Fruit fly (Drosophila melanogaster) whole organism, prepupa: ENCODE data around the gene Iyd.
A peak's percentile ranks its signal among the peaks of the same experiment; 100 is the strongest.

ENCODE experiments used
- Blimp-1 ChIP-seq: fragments of 200-800 bp; sonication (Bioruptor generic); optimal IDR thresholded peaks from 3 replicates; lab custom pipeline; 2017; ENCODE audit warnings: missing biosample characterization, missing genetic modification characterization, mild to moderate bottlenecking, moderate library complexity, missing genetic modification reagents
- CG11294 ChIP-seq: fragments of 200-800 bp; sonication (Bioruptor generic); IDR thresholded peaks from 2 replicates; pipeline ENCODE4 v1.3.6; 2022; ENCODE audit warnings: missing biosample characterization, missing genetic modification characterization
- CG11762 ChIP-seq: fragments of 200-800 bp; sonication (Bioruptor generic); optimal IDR thresholded peaks from 3 replicates; lab custom pipeline; 2016; ENCODE audit warnings: missing biosample characterization, missing genetic modification characterization; ENCODE audit not compliant: insufficient read depth
- CG11902 ChIP-seq: fragments of 200-800 bp; sonication (Bioruptor generic); optimal IDR thresholded peaks from 3 replicates; lab custom pipeline; 2016; ENCODE audit warnings: missing biosample characterization, missing genetic modification characterization
- CG15336 ChIP-seq: fragments of 200-800 bp; sonication (Bioruptor generic); IDR thresholded peaks from 2 replicates; pipeline ENCODE4 v1.3.6; 2022; ENCODE audit warnings: missing biosample characterization, missing genetic modification characterization
- CG1621 ChIP-seq: fragments of 200-800 bp; sonication (Bioruptor generic); optimal IDR thresholded peaks from 3 replicates; lab custom pipeline; 2018; ENCODE audit warnings: missing biosample characterization, mild to moderate bottlenecking, missing genetic modification characterization
- CG32006 ChIP-seq: fragments of 200-800 bp; sonication (Bioruptor generic); optimal IDR thresholded peaks from 3 replicates; lab custom pipeline; 2017; ENCODE audit warnings: missing biosample characterization, mild to moderate bottlenecking, missing genetic modification characterization
- CG34406 ChIP-seq: fragments of 200-800 bp; sonication (Bioruptor generic); optimal IDR thresholded peaks from 3 replicates; lab custom pipeline; 2016; ENCODE audit warnings: missing biosample characterization, missing genetic modification characterization
- CG4318 ChIP-seq: fragments of 200-800 bp; sonication (Bioruptor generic); optimal IDR thresholded peaks from 3 replicates; lab custom pipeline; 2017; ENCODE audit warnings: missing biosample characterization, mild to moderate bottlenecking, missing genetic modification characterization
- CG6792 ChIP-seq: fragments of 200-800 bp; sonication (Bioruptor generic); optimal IDR thresholded peaks from 3 replicates; lab custom pipeline; 2016; ENCODE audit warnings: missing biosample characterization, missing genetic modification characterization
- CG6808 ChIP-seq: fragments of 200-800 bp; sonication (Bioruptor generic); optimal IDR thresholded peaks from 3 replicates; lab custom pipeline; 2017; ENCODE audit warnings: missing biosample characterization, missing genetic modification characterization, mild to moderate bottlenecking, moderate library complexity, missing genetic modification reagents
- CG7368 ChIP-seq: fragments of 200-800 bp; sonication (Bioruptor generic); optimal IDR thresholded peaks from 3 replicates; lab custom pipeline; 2016; ENCODE audit warnings: missing biosample characterization, missing genetic modification characterization
- CG8119 ChIP-seq: fragments of 200-800 bp; sonication (Bioruptor generic); IDR thresholded peaks from 3 replicates; pipeline ENCODE4 v1.3.6; 2022; ENCODE audit warnings: missing biosample characterization, missing genetic modification characterization
- CG9139 ChIP-seq: fragments of 200-800 bp; sonication (Bioruptor generic); optimal IDR thresholded peaks from 3 replicates; lab custom pipeline; 2017; ENCODE audit warnings: missing biosample characterization, mild to moderate bottlenecking, missing genetic modification characterization
- Eip75B ChIP-seq: fragments of 200-800 bp; sonication (Bioruptor generic); optimal IDR thresholded peaks from 3 replicates; lab custom pipeline; 2016; ENCODE audit warnings: missing biosample characterization, missing genetic modification characterization
- Eip93F ChIP-seq: fragments of 200-800 bp; sonication (Bioruptor generic); optimal IDR thresholded peaks from 2 replicates; lab custom pipeline; 2016; ENCODE audit warnings: missing biosample characterization, mild to moderate bottlenecking, missing genetic modification characterization
- Ets21C ChIP-seq: fragments of 200-800 bp; sonication (Bioruptor generic); optimal IDR thresholded peaks from 3 replicates; lab custom pipeline; 2016; ENCODE audit warnings: missing biosample characterization, missing genetic modification characterization
- Lpt ChIP-seq: fragments of 200-800 bp; sonication (Bioruptor generic); optimal IDR thresholded peaks from 3 replicates; lab custom pipeline; 2016; ENCODE audit warnings: missing biosample characterization, missing genetic modification characterization
- Sox102F ChIP-seq: fragments of 200-800 bp; sonication (Bioruptor generic); optimal IDR thresholded peaks from 2 replicates; lab custom pipeline; 2016; ENCODE audit warnings: missing biosample characterization, mild to moderate bottlenecking, missing genetic modification characterization
- Sox15 ChIP-seq: fragments of 200-800 bp; sonication (Bioruptor generic); optimal IDR thresholded peaks from 3 replicates; lab custom pipeline; 2016; ENCODE audit warnings: missing biosample characterization, missing genetic modification characterization
- achi ChIP-seq: fragments of 200-800 bp; sonication (Bioruptor generic); optimal IDR thresholded peaks from 3 replicates; lab custom pipeline; 2016; ENCODE audit warnings: missing biosample characterization, missing genetic modification characterization
- acj6 ChIP-seq: fragments of 200-800 bp; sonication (Bioruptor generic); optimal IDR thresholded peaks from 3 replicates; lab custom pipeline; 2016; ENCODE audit warnings: missing biosample characterization, missing genetic modification characterization
- cyc ChIP-seq: fragments of 200-800 bp; sonication (Bioruptor generic); optimal IDR thresholded peaks from 3 replicates; lab custom pipeline; 2016; ENCODE audit warnings: missing biosample characterization, missing genetic modification characterization
- dsx ChIP-seq: fragments of 200-800 bp; optimal IDR thresholded peaks from 3 replicates; lab custom pipeline; 2019; ENCODE audit warnings: missing biosample characterization, mild to moderate bottlenecking, missing genetic modification characterization, moderate library complexity; ENCODE audit not compliant: poor library complexity, severe bottlenecking
- esn ChIP-seq: fragments of 200-800 bp; sonication (Bioruptor generic); optimal IDR thresholded peaks from 2 replicates; lab custom pipeline; 2016; ENCODE audit warnings: missing biosample characterization, mild to moderate bottlenecking, missing genetic modification characterization, moderate library complexity
- fd59A ChIP-seq: fragments of 200-800 bp; sonication (Bioruptor generic); optimal IDR thresholded peaks from 2 replicates; lab custom pipeline; 2017; ENCODE audit warnings: missing biosample characterization, mild to moderate bottlenecking, missing genetic modification characterization, missing genetic modification reagents
- fd85E ChIP-seq: fragments of 200-800 bp; sonication (Bioruptor generic); optimal IDR thresholded peaks from 3 replicates; lab custom pipeline; 2016; ENCODE audit warnings: missing biosample characterization, missing genetic modification characterization
- fkh ChIP-seq: fragments of 200-800 bp; sonication (Bioruptor generic); optimal IDR thresholded peaks from 3 replicates; lab custom pipeline; 2017; ENCODE audit warnings: missing biosample characterization, mild to moderate bottlenecking, missing genetic modification characterization, moderate library complexity
- lz ChIP-seq: fragments of 200-800 bp; sonication (Bioruptor generic); optimal IDR thresholded peaks from 3 replicates; lab custom pipeline; 2016; ENCODE audit warnings: missing biosample characterization, missing genetic modification characterization
- salr ChIP-seq, 2 experiments: fragments of 200-800 bp; sonication (Bioruptor generic); optimal IDR thresholded peaks; 3 replicates each; lab custom pipeline; 2016 to 2018; ENCODE audit warnings: missing biosample characterization in 2 of 2, missing genetic modification characterization in 2 of 2, mild to moderate bottlenecking in 1 of 2
- spab ChIP-seq: fragments of 200-800 bp; sonication (Bioruptor generic); optimal IDR thresholded peaks from 2 replicates; lab custom pipeline; 2017; ENCODE audit warnings: missing biosample characterization, mild to moderate bottlenecking, missing genetic modification characterization, missing genetic modification reagents
- ss ChIP-seq, 2 experiments: fragments of 200-800 bp; sonication (Bioruptor generic); optimal IDR thresholded peaks; 2 replicates in 1 of 2; 3 replicates in 1 of 2; lab custom pipeline; 2017 to 2018; ENCODE audit warnings: mild to moderate bottlenecking in 2 of 2, missing biosample characterization in 2 of 2, missing genetic modification characterization in 2 of 2, moderate library complexity in 1 of 2
- vri ChIP-seq: fragments of 200-800 bp; sonication (Bioruptor generic); optimal IDR thresholded peaks from 3 replicates; lab custom pipeline; 2016; ENCODE audit warnings: missing biosample characterization, mild to moderate bottlenecking, missing genetic modification characterization

Iyd gene

dm6 chr3L:11047877-11048276, 48.2 kb downstream of the Iyd start (continued):
- TF ChIP-seq Sox15 (GFP tag; lab: Kevin White, UChicago) (peak; percentile 2), CG11762 (GFP tag; lab: Kevin White, UChicago) (peak; percentile 20), cyc (GFP tag; lab: Kevin White, UChicago) (peak; percentile 80), CG7368 (GFP tag; lab: Kevin White, UChicago) (peak; percentile 31), CG1621 (tag; lab: Kevin White, UChicago) (no peak), fkh (GFP tag; lab: Kevin White, UChicago) (peak; percentile 16), Eip93F (GFP tag; lab: Kevin White, UChicago) (no peak), CG6808 (GFP tag; lab: Kevin White, UChicago) (no peak), lz (GFP tag; lab: Kevin White, UChicago) (peak; percentile 75), ss (GFP tag; optimal IDR thresholded peaks at IDR 0.05; lab: Kevin White, UChicago) (no peak), vri (GFP tag; lab: Kevin White, UChicago) (no peak), CG9139 (GFP tag; lab: Kevin White, UChicago) (no peak), fd85E (GFP tag; lab: Kevin White, UChicago) (no peak), esn (GFP tag; lab: Kevin White, UChicago) (peak; percentile 75), spab (GFP tag; lab: Kevin White, UChicago) (no peak), CG11294 (no peak; the same call in 1 of the 2 replicates)

dm6 chr3L:11046559-11046958, 49.5 kb downstream of the Iyd start:
- no peak for TF ChIP-seq CG15336 (GFP tag; lab: Robert Waterston, UW)
- no peak for TF ChIP-seq fd85E (GFP tag; lab: Kevin White, UChicago)
- no peak for TF ChIP-seq Ets21C (GFP tag; lab: Kevin White, UChicago)
- TF ChIP-seq CG6792 (GFP tag; lab: Kevin White, UChicago): no peak
- no peak for TF ChIP-seq CG11902 (GFP tag; lab: Kevin White, UChicago)
- no peak for TF ChIP-seq CG6808 (GFP tag; lab: Kevin White, UChicago)
- TF ChIP-seq achi: no peak
- TF ChIP-seq CG4318 (GFP tag; lab: Kevin White, UChicago): no peak
- no peak for TF ChIP-seq CG34406 (GFP tag; lab: Kevin White, UChicago)
- no peak for TF ChIP-seq CG32006 (GFP tag; lab: Kevin White, UChicago)
- no peak for TF ChIP-seq Sox102F (GFP tag; lab: Kevin White, UChicago)
- TF ChIP-seq vri (GFP tag; lab: Kevin White, UChicago): no peak
- TF ChIP-seq spab (GFP tag; lab: Kevin White, UChicago): no peak
- no peak for TF ChIP-seq CG1621 (tag; lab: Kevin White, UChicago)
- TF ChIP-seq Eip75B (GFP tag; lab: Kevin White, UChicago): no peak
- TF ChIP-seq Lpt (GFP tag; lab: Kevin White, UChicago): no peak
- TF ChIP-seq fd59A (GFP tag; lab: Kevin White, UChicago): no peak
- no peak for TF ChIP-seq salr (GFP tag; optimal IDR thresholded peaks at IDR 0.05; lab: Kevin White, UChicago)

- TF ChIP-seq dsx: no peak
- 0 out of 3 replicates have a peak, but pooled peaks have one; percentile 12 for TF ChIP-seq CG8119 (GFP tag; lab: Robert Waterston, UW)
Measured at dm6 chr3L:11045009-11045408, 51.0 kb downstream of the Iyd start.

dm6 chr3L:11043650-11044049, 52.4 kb downstream of the Iyd start:
- no peak for TF ChIP-seq Sox15 (GFP tag; lab: Kevin White, UChicago)
- no peak for TF ChIP-seq acj6
- no peak for TF ChIP-seq Blimp-1
- no peak for TF ChIP-seq dsx
- TF ChIP-seq CG7368 (GFP tag; lab: Kevin White, UChicago): no peak
- TF ChIP-seq Sox102F (GFP tag; lab: Kevin White, UChicago): no peak
